Worm (Caenorhabditis elegans) whole organism, L2 larva: ENCODE results near the gene elo-9.

ENCODE experiments used
- ZK546.5 ChIP-seq: sonication (generic microtip); optimal IDR thresholded peaks from 2 replicates; lab custom pipeline; 2017; ENCODE audit warnings: missing biosample characterization, missing genetic modification characterization
- alr-1 ChIP-seq: fragments of 150-350 bp; optimal IDR thresholded peaks from 2 replicates; lab custom pipeline; 2014; ENCODE audit warnings: missing biosample characterization, missing genetic modification characterization
- aly-2 ChIP-seq: fragments of 150-350 bp; optimal IDR thresholded peaks from 2 replicates; lab custom pipeline; 2014; ENCODE audit warnings: missing biosample characterization, missing genetic modification characterization
- ceh-16 ChIP-seq: fragments of 150-350 bp; optimal IDR thresholded peaks from 2 replicates; lab custom pipeline; 2014; ENCODE audit warnings: missing biosample characterization, missing genetic modification characterization
- ceh-82 ChIP-seq: fragments of 150-350 bp; optimal IDR thresholded peaks from 2 replicates; lab custom pipeline; 2014; ENCODE audit warnings: missing biosample characterization, missing genetic modification characterization
- crh-2 ChIP-seq: sonication (generic microtip); optimal IDR thresholded peaks from 2 replicates; lab custom pipeline; 2017; ENCODE audit warnings: missing biosample characterization, missing genetic modification characterization
- dmd-4 ChIP-seq: sonication (generic microtip); optimal IDR thresholded peaks from 2 replicates; lab custom pipeline; 2017; ENCODE audit warnings: missing biosample characterization, missing genetic modification characterization
- egl-27 ChIP-seq: sonication (generic microtip); optimal IDR thresholded peaks from 3 replicates; lab custom pipeline; 2017; ENCODE audit warnings: missing biosample characterization, missing genetic modification reagents, missing genetic modification characterization
- elt-1 ChIP-seq: fragments of 150-350 bp; optimal IDR thresholded peaks from 2 replicates; lab custom pipeline; 2014; ENCODE audit warnings: missing biosample characterization, missing genetic modification characterization
- elt-3 ChIP-seq: sonication (generic microtip); optimal IDR thresholded peaks from 2 replicates; lab custom pipeline; 2017; ENCODE audit warnings: missing biosample characterization, missing genetic modification characterization
- lin-11 ChIP-seq: fragments of 150-350 bp; sonication (generic microtip); optimal IDR thresholded peaks from 2 replicates; lab custom pipeline; 2014; ENCODE audit warnings: missing biosample characterization, missing genetic modification characterization, inconsistent platforms, mixed read lengths
- lin-39 ChIP-seq: fragments of 150-350 bp; optimal IDR thresholded peaks from 2 replicates; lab custom pipeline; 2014; ENCODE audit warnings: missing biosample characterization, missing genetic modification reagents, missing genetic modification characterization
- mdl-1 ChIP-seq, 2 experiments: fragments of 150-350 bp in 1 of 2; sonication (generic microtip) in 1 of 2; optimal IDR thresholded peaks; 2 replicates each; lab custom pipeline; 2017; ENCODE audit warnings: missing biosample characterization in 2 of 2, missing genetic modification characterization in 2 of 2
- nhr-10 ChIP-seq: sonication (generic microtip); optimal IDR thresholded peaks from 2 replicates; lab custom pipeline; 2017; ENCODE audit warnings: missing biosample characterization, missing genetic modification characterization
- nhr-11 ChIP-seq: fragments of 150-350 bp; optimal IDR thresholded peaks from 2 replicates; lab custom pipeline; 2014; ENCODE audit warnings: missing biosample characterization, missing genetic modification characterization
- nhr-12 ChIP-seq: fragments of 150-350 bp; optimal IDR thresholded peaks from 2 replicates; lab custom pipeline; 2014; ENCODE audit warnings: missing biosample characterization, missing genetic modification characterization
- nhr-129 ChIP-seq: fragments of 150-350 bp; optimal IDR thresholded peaks from 2 replicates; lab custom pipeline; 2014; ENCODE audit warnings: missing biosample characterization, missing genetic modification characterization
- nhr-21 ChIP-seq: fragments of 150-350 bp; optimal IDR thresholded peaks from 2 replicates; lab custom pipeline; 2014; ENCODE audit warnings: missing biosample characterization, missing genetic modification characterization
- nhr-237 ChIP-seq: fragments of 150-350 bp; optimal IDR thresholded peaks from 2 replicates; lab custom pipeline; 2014; ENCODE audit warnings: missing biosample characterization, missing genetic modification characterization
- nhr-25 ChIP-seq: fragments of 150-350 bp; sonication (generic microtip); optimal IDR thresholded peaks from 3 replicates; lab custom pipeline; 2014; ENCODE audit warnings: missing biosample characterization, missing genetic modification characterization
- sma-3 ChIP-seq: sonication (generic microtip); optimal IDR thresholded peaks from 2 replicates; lab custom pipeline; 2016; ENCODE audit warnings: missing genetic modification reagents, missing genetic modification characterization, missing compliant biosample characterization
- sma-9 ChIP-seq, 2 experiments: fragments of 150-350 bp in 1 of 2; sonication (generic microtip) in 1 of 2; optimal IDR thresholded peaks; 2 replicates each; lab custom pipeline; 2014 to 2016; ENCODE audit warnings: missing genetic modification characterization in 2 of 2, mild to moderate bottlenecking in 1 of 2, missing biosample characterization in 1 of 2, missing compliant biosample characterization in 1 of 2, missing genetic modification reagents in 1 of 2, moderate library complexity in 1 of 2
- snpc-4 ChIP-seq: fragments of 150-350 bp; optimal IDR thresholded peaks from 2 replicates; lab custom pipeline; 2014; ENCODE audit warnings: missing biosample characterization, missing genetic modification characterization
- ztf-11 ChIP-seq: sonication (generic microtip); optimal IDR thresholded peaks from 2 replicates; lab custom pipeline; 2017; ENCODE audit warnings: missing biosample characterization, missing genetic modification characterization

elo-9 gene

ce11 chrII:14928766-14929165, 35.1 kb downstream of the elo-9 start:
- TF ChIP-seq nhr-237 (no peak), snpc-4 (tag; lab: Kevin White, UChicago) (peak; percentile 88), sma-3 (GFP tag; lab: Kevin White, UChicago) (peak; percentile 51)

DNA sequence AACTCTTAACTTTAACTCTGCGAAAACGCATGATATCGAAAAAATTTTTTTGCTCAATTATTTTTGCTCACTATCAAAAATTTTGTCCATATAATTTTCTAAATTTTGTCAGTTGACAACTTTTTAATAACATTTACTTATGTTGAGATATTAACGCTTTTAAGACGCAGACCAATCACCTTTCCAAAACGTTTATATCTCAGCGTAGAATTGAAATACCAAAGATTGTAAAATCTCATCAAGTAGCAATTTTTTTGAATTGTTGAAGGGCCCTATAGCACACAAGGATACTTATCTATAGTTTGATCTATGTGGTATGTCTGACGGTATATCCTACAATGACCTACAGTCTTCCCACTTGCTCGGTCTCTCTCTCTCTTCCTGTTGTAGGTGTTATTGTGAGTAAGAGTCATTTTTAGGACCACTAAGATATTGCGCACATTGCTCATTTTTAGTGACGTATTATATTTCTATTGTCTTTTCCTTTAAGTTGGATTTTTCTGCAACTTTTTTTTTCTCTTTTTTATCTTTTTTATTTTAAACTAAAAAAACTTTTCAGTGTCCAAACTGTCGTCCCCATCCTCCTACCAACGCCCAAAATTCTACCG, 44.7 kb downstream of the elo-9 start, which contains the start of gene pde-3:
pde-3 (plus strand) TSS at position 558 of the 608 bp plus-strand sequence.
- TF ChIP-seq nhr-12 (no peak), aly-2 (tag; lab: Kevin White, UChicago) (no peak), elt-1 (tag; lab: Kevin White, UChicago) (no peak), nhr-25 (tag; lab: Kevin White, UChicago) (no peak), nhr-129 (tag; lab: Kevin White, UChicago) (no peak), nhr-237 (no peak), ZK546.5 (tag; lab: Kevin White, UChicago) (no peak), ceh-16 (no peak), sma-9 (GFP tag; optimal IDR thresholded peaks at IDR 0.05; lab: Kevin White, UChicago) (no peak), sma-9 (tag; optimal IDR thresholded peaks at IDR 0.05; lab: Kevin White, UChicago) (no peak), lin-39 (tag; lab: Kevin White, UChicago) (no peak)

ce11 chrII:14916848-14917247, 47.1 kb downstream of the elo-9 start:
- TF ChIP-seq nhr-21 (tag; lab: Kevin White, UChicago) (no peak), nhr-129 (tag; lab: Kevin White, UChicago) (peak; percentile 66), snpc-4 (tag; lab: Kevin White, UChicago) (peak; percentile 80)
- TF ChIP-seq, all 48 proteins: peak for 2

DNA sequence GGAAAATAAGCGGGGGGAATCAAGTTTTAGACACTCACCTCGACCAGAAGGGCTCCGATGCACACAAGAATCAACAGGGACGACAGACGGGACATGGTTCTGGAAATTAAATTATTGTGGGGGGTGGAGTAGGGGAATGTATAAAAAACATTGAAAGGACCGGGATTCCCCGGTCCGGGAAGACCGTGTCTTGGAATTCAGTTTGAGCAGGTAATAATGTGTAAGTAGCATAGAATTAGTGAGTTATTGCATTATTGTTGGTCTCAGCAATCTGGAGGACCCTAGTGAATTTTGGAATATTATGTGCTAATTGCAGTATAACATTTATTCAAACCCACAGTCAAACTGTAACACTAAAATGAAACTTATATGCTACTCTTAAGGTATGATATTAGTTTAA, 53.6 kb downstream of the elo-9 start, which contains the start of gene R03C1.1:
R03C1.1 (minus strand) TSS at position 101 of the 400 bp plus-strand sequence.
- TF ChIP-seq mdl-1 (tag; optimal IDR thresholded peaks at IDR 0.05; lab: Kevin White, UChicago) (no peak), nhr-12 (no peak), nhr-10 (tag; lab: Kevin White, UChicago) (no peak), elt-3 (no peak), egl-27 (tag; lab: Kevin White, UChicago) (no peak), ztf-11 (no peak), crh-2 (tag; lab: Kevin White, UChicago) (no peak), nhr-237 (no peak), lin-11 (tag; lab: Kevin White, UChicago) (no peak), ceh-82 (no peak), alr-1 (tag; lab: Kevin White, UChicago) (no peak), sma-9 (GFP tag; optimal IDR thresholded peaks at IDR 0.05; lab: Kevin White, UChicago) (no peak), sma-9 (tag; optimal IDR thresholded peaks at IDR 0.05; lab: Kevin White, UChicago) (no peak), ceh-16 (no peak), elt-1 (tag; lab: Kevin White, UChicago) (no peak), nhr-11 (tag; lab: Kevin White, UChicago) (no peak), nhr-21 (tag; lab: Kevin White, UChicago) (no peak), nhr-25 (tag; lab: Kevin White, UChicago) (no peak), dmd-4 (tag; lab: Kevin White, UChicago) (no peak)
